Worm (Caenorhabditis elegans) whole organism, L3 larva: ENCODE results near the gene asp-2.

Experiments used
- R02D3.7 ChIP-seq: fragments of 150-350 bp; optimal IDR thresholded peaks from 2 replicates; lab custom pipeline; 2014; ENCODE audit warnings: missing biosample characterization, missing genetic modification characterization
- ZK546.5 ChIP-seq: sonication (generic microtip); optimal IDR thresholded peaks from 2 replicates; lab custom pipeline; 2017; ENCODE audit warnings: missing biosample characterization, missing genetic modification characterization
- aly-2 ChIP-seq: fragments of 150-350 bp; optimal IDR thresholded peaks from 2 replicates; lab custom pipeline; 2014; ENCODE audit warnings: missing biosample characterization, missing genetic modification characterization
- ama-1 ChIP-seq: fragments of 150-350 bp; optimal IDR thresholded peaks from 2 replicates; lab custom pipeline; 2018
- ceh-28 ChIP-seq: fragments of 150-350 bp; optimal IDR thresholded peaks from 2 replicates; lab custom pipeline; 2014; ENCODE audit warnings: missing biosample characterization, missing genetic modification reagents, missing genetic modification characterization
- ceh-82 ChIP-seq: fragments of 150-350 bp; optimal IDR thresholded peaks from 2 replicates; lab custom pipeline; 2014; ENCODE audit warnings: missing biosample characterization, missing genetic modification characterization
- ceh-9 ChIP-seq: sonication (generic microtip); optimal IDR thresholded peaks from 2 replicates; lab custom pipeline; 2018; ENCODE audit warnings: missing biosample characterization, missing genetic modification characterization
- daf-12 ChIP-seq: fragments of 150-350 bp; optimal IDR thresholded peaks from 2 replicates; lab custom pipeline; 2014; ENCODE audit warnings: missing biosample characterization, missing genetic modification reagents, missing genetic modification characterization
- egl-27 ChIP-seq: sonication (generic microtip); optimal IDR thresholded peaks from 4 replicates; lab custom pipeline; 2017; ENCODE audit warnings: missing biosample characterization, missing genetic modification reagents, missing genetic modification characterization
- egl-5 ChIP-seq: fragments of 150-350 bp; optimal IDR thresholded peaks from 2 replicates; lab custom pipeline; 2017; ENCODE audit warnings: missing biosample characterization, missing genetic modification reagents, missing genetic modification characterization, inconsistent platforms
- elt-1 ChIP-seq: fragments of 150-350 bp; optimal IDR thresholded peaks from 2 replicates; lab custom pipeline; 2014; ENCODE audit warnings: missing biosample characterization, missing genetic modification characterization
- elt-2 ChIP-seq: sonication (generic microtip); optimal IDR thresholded peaks from 2 replicates; lab custom pipeline; 2016; ENCODE audit warnings: missing genetic modification reagents, mild to moderate bottlenecking, missing genetic modification characterization, missing compliant biosample characterization
- elt-3 ChIP-seq, 3 experiments: fragments of 150-350 bp in 1 of 3; sonication (generic microtip) in 2 of 3; optimal IDR thresholded peaks; 2 replicates in 2 of 3; 4 replicates in 1 of 3; lab custom pipeline; 2014 to 2017; ENCODE audit warnings: missing biosample characterization in 3 of 3, missing genetic modification characterization in 3 of 3
- eor-1 ChIP-seq, 2 experiments: fragments of 150-350 bp; optimal IDR thresholded peaks; 2 replicates each; lab custom pipeline; 2014 to 2018; ENCODE audit warnings: missing biosample characterization in 2 of 2, missing genetic modification characterization in 2 of 2
- fkh-10 ChIP-seq: sonication (generic microtip); optimal IDR thresholded peaks from 2 replicates; lab custom pipeline; 2017; ENCODE audit warnings: missing biosample characterization, missing genetic modification reagents, missing genetic modification characterization
- fkh-2 ChIP-seq: fragments of 150-350 bp; optimal IDR thresholded peaks from 2 replicates; lab custom pipeline; 2014; ENCODE audit warnings: missing biosample characterization, missing genetic modification reagents, missing genetic modification characterization
- fos-1 ChIP-seq: fragments of 150-350 bp; optimal IDR thresholded peaks from 2 replicates; lab custom pipeline; 2014; ENCODE audit warnings: missing biosample characterization, missing genetic modification characterization
- hmg-11 ChIP-seq: sonication (generic microtip); optimal IDR thresholded peaks from 2 replicates; lab custom pipeline; 2016; ENCODE audit warnings: missing genetic modification characterization, missing compliant biosample characterization
- jun-1 ChIP-seq: fragments of 150-350 bp; optimal IDR thresholded peaks from 2 replicates; lab custom pipeline; 2014; ENCODE audit warnings: missing biosample characterization, missing genetic modification reagents, missing genetic modification characterization
- lin-15B ChIP-seq: fragments of 150-350 bp; optimal IDR thresholded peaks from 2 replicates; lab custom pipeline; 2014; ENCODE audit warnings: missing biosample characterization, missing genetic modification characterization
- lin-39 ChIP-seq: fragments of 150-350 bp; optimal IDR thresholded peaks from 2 replicates; lab custom pipeline; 2018; ENCODE audit warnings: missing biosample characterization, missing genetic modification reagents, missing genetic modification characterization
- lsy-12 ChIP-seq: sonication (generic microtip); optimal IDR thresholded peaks from 2 replicates; lab custom pipeline; 2016; ENCODE audit warnings: mild to moderate bottlenecking, missing genetic modification characterization, missing compliant biosample characterization
- mdl-1 ChIP-seq: fragments of 150-350 bp; optimal IDR thresholded peaks from 2 replicates; lab custom pipeline; 2014; ENCODE audit warnings: missing biosample characterization, missing genetic modification characterization
- mml-1 ChIP-seq: fragments of 150-350 bp; sonication (generic microtip); optimal IDR thresholded peaks from 3 replicates; lab custom pipeline; 2014; ENCODE audit warnings: missing biosample characterization, missing genetic modification characterization
- nfya-1 ChIP-seq: sonication (generic microtip); optimal IDR thresholded peaks from 2 replicates; lab custom pipeline; 2017; ENCODE audit warnings: missing genetic modification characterization, mild to moderate bottlenecking, missing compliant biosample characterization, antibody characterized with exemption, moderate library complexity; ENCODE audit not compliant: insufficient read depth
- nhr-11 ChIP-seq: fragments of 150-350 bp; optimal IDR thresholded peaks from 2 replicates; lab custom pipeline; 2014; ENCODE audit warnings: missing biosample characterization, missing genetic modification characterization
- nhr-12 ChIP-seq: fragments of 150-350 bp; optimal IDR thresholded peaks from 2 replicates; lab custom pipeline; 2014; ENCODE audit warnings: missing biosample characterization, missing genetic modification characterization
- nhr-23 ChIP-seq: fragments of 150-350 bp; optimal IDR thresholded peaks from 2 replicates; lab custom pipeline; 2014; ENCODE audit warnings: missing biosample characterization, missing genetic modification reagents, missing genetic modification characterization
- nhr-237 ChIP-seq: fragments of 150-350 bp; optimal IDR thresholded peaks from 2 replicates; lab custom pipeline; 2014; ENCODE audit warnings: missing biosample characterization, missing genetic modification characterization
- nhr-25 ChIP-seq: sonication (generic microtip); optimal IDR thresholded peaks from 2 replicates; lab custom pipeline; 2017; ENCODE audit warnings: missing biosample characterization, missing genetic modification characterization
- nhr-28 ChIP-seq: fragments of 150-350 bp; optimal IDR thresholded peaks from 2 replicates; lab custom pipeline; 2014; ENCODE audit warnings: missing biosample characterization, missing genetic modification characterization
- nhr-43 ChIP-seq: sonication (generic microtip); optimal IDR thresholded peaks from 2 replicates; lab custom pipeline; 2016; ENCODE audit warnings: mild to moderate bottlenecking, missing genetic modification characterization, missing compliant biosample characterization; ENCODE audit not compliant: poor library complexity, severe bottlenecking
- nhr-67 ChIP-seq: fragments of 150-350 bp; optimal IDR thresholded peaks from 2 replicates; lab custom pipeline; 2014; ENCODE audit warnings: missing biosample characterization, missing genetic modification characterization
- nhr-76 ChIP-seq: fragments of 150-350 bp; sonication (generic microtip); optimal IDR thresholded peaks from 5 replicates; lab custom pipeline; 2014; ENCODE audit warnings: missing biosample characterization, missing genetic modification characterization
- nhr-77 ChIP-seq: fragments of 150-350 bp; optimal IDR thresholded peaks from 2 replicates; lab custom pipeline; 2014; ENCODE audit warnings: missing biosample characterization, missing genetic modification characterization
- pha-4 ChIP-seq: fragments of 150-350 bp; optimal IDR thresholded peaks from 2 replicates; lab custom pipeline; 2014; ENCODE audit warnings: missing biosample characterization, missing genetic modification reagents, missing genetic modification characterization
- pqm-1 ChIP-seq: fragments of 150-350 bp; optimal IDR thresholded peaks from 2 replicates; lab custom pipeline; 2017; ENCODE audit warnings: missing biosample characterization, missing genetic modification characterization, inconsistent platforms
- sea-2 ChIP-seq: fragments of 150-350 bp; sonication (generic microtip); optimal IDR thresholded peaks from 4 replicates; lab custom pipeline; 2014; ENCODE audit warnings: missing biosample characterization, missing genetic modification reagents, missing genetic modification characterization
- skn-1 ChIP-seq: fragments of 150-350 bp; optimal IDR thresholded peaks from 2 replicates; lab custom pipeline; 2014; ENCODE audit warnings: missing biosample characterization, missing genetic modification characterization
- snpc-4 ChIP-seq: fragments of 150-350 bp; optimal IDR thresholded peaks from 2 replicates; lab custom pipeline; 2014; ENCODE audit warnings: missing biosample characterization, missing genetic modification characterization
- tbx-2 ChIP-seq: sonication (generic microtip); optimal IDR thresholded peaks from 2 replicates; lab custom pipeline; 2016; ENCODE audit warnings: mild to moderate bottlenecking, missing genetic modification characterization, missing compliant biosample characterization
- unc-39 ChIP-seq: sonication (generic microtip); optimal IDR thresholded peaks from 4 replicates; lab custom pipeline; 2017; ENCODE audit warnings: missing biosample characterization, missing genetic modification characterization
- unc-62 ChIP-seq: fragments of 150-350 bp; sonication (generic microtip); optimal IDR thresholded peaks from 4 replicates; lab custom pipeline; 2014; ENCODE audit warnings: missing biosample characterization, missing genetic modification reagents, missing genetic modification characterization
- zag-1 ChIP-seq: fragments of 150-350 bp; optimal IDR thresholded peaks from 2 replicates; lab custom pipeline; 2014; ENCODE audit warnings: missing biosample characterization, missing genetic modification characterization
- ztf-11 ChIP-seq: fragments of 150-350 bp; optimal IDR thresholded peaks from 2 replicates; lab custom pipeline; 2014; ENCODE audit warnings: missing biosample characterization, missing genetic modification characterization
- ztf-4 ChIP-seq: fragments of 150-350 bp; optimal IDR thresholded peaks from 2 replicates; lab custom pipeline; 2014; ENCODE audit warnings: missing biosample characterization, missing genetic modification characterization

asp-2 gene

ce11 chrV:9218655-9219389 lies 15.9 kb downstream of the asp-2 start:
- TF ChIP-seq nhr-11: no peak
- TF ChIP-seq fkh-10 (GFP tag; lab: Kevin White, UChicago): no peak
- no peak for TF ChIP-seq aly-2
- no peak for TF ChIP-seq nhr-25 (tag; lab: Kevin White, UChicago)
- peak; percentile 77 for TF ChIP-seq elt-2 (tag; lab: Kevin White, UChicago)
- peak; percentile 13 for TF ChIP-seq snpc-4 (tag; lab: Kevin White, UChicago)
- TF ChIP-seq skn-1 (tag; lab: Kevin White, UChicago): peak; percentile 67
- peak; percentile 71 for TF ChIP-seq lin-39 (tag; lab: Kevin White, UChicago)
- no peak for TF ChIP-seq zag-1 (tag; lab: Kevin White, UChicago)
- no peak for TF ChIP-seq ceh-82
- TF ChIP-seq ama-1 (lab: Kevin White, UChicago): no peak
- TF ChIP-seq nhr-43 (tag; lab: Kevin White, UChicago): no peak
- TF ChIP-seq nhr-237 (tag; lab: Kevin White, UChicago): no peak
- no peak for TF ChIP-seq nhr-76 (tag; lab: Kevin White, UChicago)
- peak; percentile 92 for TF ChIP-seq unc-62
- TF ChIP-seq pqm-1 (tag; lab: Kevin White, UChicago): peak; percentile 45
- TF ChIP-seq sea-2: no peak
- no peak for TF ChIP-seq elt-1 (tag; lab: Kevin White, UChicago)
- no peak for TF ChIP-seq ceh-28 (tag; lab: Kevin White, UChicago)
- TF ChIP-seq nhr-12: no peak
- TF ChIP-seq nfya-1 (tag; lab: Kevin White, UChicago): peak; percentile 47
- no peak for TF ChIP-seq pha-4
- TF ChIP-seq nhr-67 (tag; lab: Kevin White, UChicago): no peak
- TF ChIP-seq elt-3 (tag; optimal IDR thresholded peaks at IDR 0.05; lab: Kevin White, UChicago): no peak
- no peak for TF ChIP-seq nhr-28 (tag; lab: Kevin White, UChicago)
- no peak for TF ChIP-seq unc-39 (tag; lab: Kevin White, UChicago)
- TF ChIP-seq ceh-9 (tag; lab: Kevin White, UChicago): no peak
- no peak for TF ChIP-seq nhr-23 (tag; lab: Kevin White, UChicago)
- no peak for TF ChIP-seq nhr-77 (tag; lab: Kevin White, UChicago)
- TF ChIP-seq jun-1 (tag; lab: Kevin White, UChicago): no peak
- peak; percentile 5 for TF ChIP-seq lin-15B

ce11 chrV:9219390-9219733 lies 16.5 kb downstream of the asp-2 start:
- TF ChIP-seq nhr-237 (tag; lab: Kevin White, UChicago) (no peak), egl-27 (tag; lab: Kevin White, UChicago) (no peak), lin-39 (tag; lab: Kevin White, UChicago) (no peak), ceh-82 (no peak), lin-15B (no peak)

ce11 chrV:9220444-9220843 lies 17.6 kb downstream of the asp-2 start:
- no peak for TF ChIP-seq fos-1 (tag; lab: Kevin White, UChicago)
- no peak for TF ChIP-seq lsy-12 (tag; lab: Kevin White, UChicago)
- no peak for TF ChIP-seq nhr-11
- TF ChIP-seq lin-39 (tag; lab: Kevin White, UChicago): no peak
- TF ChIP-seq ceh-28 (tag; lab: Kevin White, UChicago): no peak
- no peak for TF ChIP-seq daf-12 (tag; lab: Kevin White, UChicago)
- TF ChIP-seq nhr-43 (tag; lab: Kevin White, UChicago): no peak
- TF ChIP-seq nhr-25 (tag; lab: Kevin White, UChicago): peak; percentile 55
- peak; percentile 79 for TF ChIP-seq nfya-1 (tag; lab: Kevin White, UChicago)
- no peak for TF ChIP-seq ama-1 (lab: Kevin White, UChicago)
- no peak for TF ChIP-seq sea-2
- no peak for TF ChIP-seq nhr-77 (tag; lab: Kevin White, UChicago)
- TF ChIP-seq nhr-76 (tag; lab: Kevin White, UChicago): no peak
- peak; percentile 44 for TF ChIP-seq elt-2 (tag; lab: Kevin White, UChicago)
- peak; percentile 28 for TF ChIP-seq hmg-11
- peak; percentile 28 for TF ChIP-seq egl-5 (tag; lab: Kevin White, UChicago)
- no peak for TF ChIP-seq fkh-2 (tag; lab: Kevin White, UChicago)
- TF ChIP-seq ztf-4: no peak
- TF ChIP-seq ztf-11: no peak
- TF ChIP-seq zag-1 (tag; lab: Kevin White, UChicago): no peak
- TF ChIP-seq egl-27 (tag; lab: Kevin White, UChicago): no peak
- no peak for TF ChIP-seq ceh-82
- TF ChIP-seq nhr-67 (tag; lab: Kevin White, UChicago): no peak
- TF ChIP-seq unc-62: no peak
- no peak for TF ChIP-seq nhr-237 (tag; lab: Kevin White, UChicago)
- no peak for TF ChIP-seq tbx-2 (tag; lab: Kevin White, UChicago)
- TF ChIP-seq lin-15B: peak; percentile 75
- no peak for TF ChIP-seq mdl-1 (tag; lab: Kevin White, UChicago)
- no peak for TF ChIP-seq ZK546.5 (tag; lab: Kevin White, UChicago)
- no peak for TF ChIP-seq aly-2
- TF ChIP-seq eor-1 (tag; optimal IDR thresholded peaks at IDR 0.05; lab: Kevin White, UChicago): no peak
- TF ChIP-seq elt-1 (tag; lab: Kevin White, UChicago): no peak
- no peak for TF ChIP-seq R02D3.7 (tag; lab: Kevin White, UChicago)
- TF ChIP-seq ceh-9 (tag; lab: Kevin White, UChicago): no peak
- no peak for TF ChIP-seq nhr-12
- no peak for TF ChIP-seq mml-1 (tag; lab: Kevin White, UChicago)
- no peak for TF ChIP-seq elt-3 (tag; optimal IDR thresholded peaks at IDR 0.05; lab: Kevin White, UChicago)
